In genomic region chr3R:9767620-9768592, dm6 we compare ENCODE assay signal across 1 fruit fly cellular context.
TF ChIP-seq lines count a peak whose summit lies in the region.

Gene Naa80, plus strand, starts transcription at chr3R:9767834.

TF ChIP-seq in whole organism, embryonic, 481 proteins besides CTCF, POLR2A, EP300 and RAD21 (continued from another document and continues in another):
- TF ChIP-seq H15 (GFP tag; IDR thresholded peaks at IDR 0.05; lab: Robert Waterston, UW) (peak; percentile 53; the same call in 1 of the 3 replicates), CG31365 (tag; optimal IDR thresholded peaks at IDR 0.05; lab: Kevin White, UChicago) (no peak), CG10431 (GFP tag; optimal IDR thresholded peaks at IDR 0.05; lab: Kevin White, UChicago) (peak; percentile 20), Hand (GFP tag; optimal IDR thresholded peaks at IDR 0.05; lab: Kevin White, UChicago) (no peak), CG11398 (GFP tag; optimal IDR thresholded peaks at IDR 0.05; lab: Kevin White, UChicago) (peak; percentile 58), Fer3 (tag; optimal IDR thresholded peaks at IDR 0.05; lab: Kevin White, UChicago) (peak; percentile 45), ewg (GFP tag; optimal IDR thresholded peaks at IDR 0.05; lab: Kevin White, UChicago) (peak; percentile 58), CG8765 (GFP tag; IDR thresholded peaks at IDR 0.05; lab: Robert Waterston, UW) (peak; percentile 38; the same call in 1 of the 2 replicates), CG34224 (GFP tag; IDR thresholded peaks at IDR 0.05; lab: Robert Waterston, UW; ENCODE audit: partially characterized antibody) (peak; percentile 53; the same call in 2 of the 3 replicates), schlank (tag; optimal IDR thresholded peaks at IDR 0.05; lab: Kevin White, UChicago) (no peak), CG11247 (GFP tag; IDR thresholded peaks at IDR 0.05; lab: Robert Waterston, UW) (peak; percentile 79), Hr51 (GFP tag; optimal IDR thresholded peaks at IDR 0.05; lab: Kevin White, UChicago) (peak in 1 of 2 experiments; percentile 85), CG3838 (GFP tag; optimal IDR thresholded peaks at IDR 0.05; lab: Kevin White, UChicago) (no peak), Chrac-16 (GFP tag; optimal IDR thresholded peaks at IDR 0.05; lab: Kevin White, UChicago) (peak; percentile 72), CG12769 (tag; optimal IDR thresholded peaks at IDR 0.05; lab: Kevin White, UChicago) (peak; percentile 88), Doc2 (GFP tag; IDR thresholded peaks at IDR 0.05; lab: Robert Waterston, UW) (no peak), ftz-f1 (GFP tag; optimal IDR thresholded peaks at IDR 0.05; lab: Kevin White, UChicago) (peak; percentile 88), CG11085 (GFP tag; IDR thresholded peaks at IDR 0.05; lab: Robert Waterston, UW) (peak; percentile 8; the same call in 1 of the 2 replicates), Sry-β (GFP tag; optimal IDR thresholded peaks at IDR 0.05; lab: Kevin White, UChicago) (no peak), CG12155 (GFP tag; optimal IDR thresholded peaks at IDR 0.05; lab: Kevin White, UChicago) (peak; percentile 74), NC2α (GFP tag; optimal IDR thresholded peaks at IDR 0.05; lab: Kevin White, UChicago) (peak; percentile 57), CG30403 (GFP tag; optimal IDR thresholded peaks at IDR 0.05; lab: Kevin White, UChicago) (peak; percentile 58), Ets65A (GFP tag; lab: Kevin White, UChicago) (peak; percentile 95), CG9215 (GFP tag; IDR thresholded peaks at IDR 0.05; lab: Robert Waterston, UW) (peak; percentile 30; the same call in 1 of the 2 replicates), CG14860 (GFP tag; IDR thresholded peaks at IDR 0.05; lab: Robert Waterston, UW; ENCODE audit: partially characterized antibody) (no peak), Adf1 (GFP tag; IDR thresholded peaks at IDR 0.05; lab: Robert Waterston, UW) (peak; percentile 67), CG8388 (GFP tag; optimal IDR thresholded peaks at IDR 0.05; lab: Kevin White, UChicago) (peak; percentile 23), Deaf1 (tag; optimal IDR thresholded peaks at IDR 0.05; lab: Kevin White, UChicago) (peak; percentile 53), hb (GFP tag; IDR thresholded peaks at IDR 0.05; lab: Robert Waterston, UW; ENCODE audit: partially characterized antibody) (no peak; the same call in 2 of the 3 replicates), phol (tag; optimal IDR thresholded peaks at IDR 0.05; lab: Kevin White, UChicago) (peak; percentile 28), CG7372 (GFP tag; IDR thresholded peaks at IDR 0.05; lab: Robert Waterston, UW) (no peak), croc (GFP tag; conservative IDR thresholded peaks at IDR 0.05; lab: Robert Waterston, UW) (no peak), sqz (GFP tag; optimal IDR thresholded peaks at IDR 0.05; lab: Kevin White, UChicago) (no peak), CG15479 (GFP tag; optimal IDR thresholded peaks at IDR 0.05; lab: Kevin White, UChicago) (no peak), ara (GFP tag; IDR thresholded peaks at IDR 0.05; lab: Robert Waterston, UW) (peak; percentile 43; the same call in 1 of the 2 replicates), pfk (GFP tag; optimal IDR thresholded peaks at IDR 0.05; lab: Kevin White, UChicago) (no peak), maf-S (GFP tag; optimal IDR thresholded peaks at IDR 0.05; lab: Kevin White, UChicago) (peak; percentile 84), CG11093 (GFP tag; IDR thresholded peaks at IDR 0.05; lab: Robert Waterston, UW) (no peak), HmgZ (tag; optimal IDR thresholded peaks at IDR 0.05; lab: Kevin White, UChicago) (peak; percentile 87), CG17568 (GFP tag; optimal IDR thresholded peaks at IDR 0.05; lab: Kevin White, UChicago) (no peak), CG13287 (GFP tag; IDR thresholded peaks at IDR 0.05; lab: Robert Waterston, UW; ENCODE audit: partially characterized antibody) (peak; percentile 54), wdn (GFP tag; IDR thresholded peaks at IDR 0.05; lab: Robert Waterston, UW) (no peak), CG15601 (tag; optimal IDR thresholded peaks at IDR 0.05; lab: Kevin White, UChicago) (peak; percentile 22), otp (GFP tag; IDR thresholded peaks at IDR 0.05; lab: Robert Waterston, UW) (0 out of 3 replicates have a peak, but pooled peaks have one; percentile 6), Atf-2 (GFP tag; optimal IDR thresholded peaks at IDR 0.05; lab: Kevin White, UChicago) (no peak), CG6689 (GFP tag; IDR thresholded peaks at IDR 0.05; lab: Robert Waterston, UW) (no peak), MESR4 (GFP tag; optimal IDR thresholded peaks at IDR 0.05; lab: Kevin White, UChicago) (peak; percentile 81), HmgD (GFP tag; optimal IDR thresholded peaks at IDR 0.05; lab: Kevin White, UChicago) (peak; percentile 85), trem (tag; optimal IDR thresholded peaks at IDR 0.05; lab: Kevin White, UChicago) (peak; percentile 88), stc (GFP tag; IDR thresholded peaks at IDR 0.05; lab: Robert Waterston, UW) (no peak), tio (GFP tag; optimal IDR thresholded peaks at IDR 0.05; lab: Kevin White, UChicago) (no peak), tgo (GFP tag; IDR thresholded peaks at IDR 0.05; lab: Robert Waterston, UW) (peak; percentile 18; the same call in 1 of the 3 replicates), slp2 (GFP tag; optimal IDR thresholded peaks at IDR 0.05; lab: Kevin White, UChicago) (peak; percentile 6), fd96Cb (tag; optimal IDR thresholded peaks at IDR 0.05; lab: Kevin White, UChicago) (no peak), CG9876 (GFP tag; optimal IDR thresholded peaks at IDR 0.05; lab: Kevin White, UChicago) (peak; percentile 76), CG34376 (GFP tag; optimal IDR thresholded peaks at IDR 0.05; lab: Kevin White, UChicago) (peak; percentile 50), lab (GFP tag; optimal IDR thresholded peaks at IDR 0.05; lab: Kevin White, UChicago) (peak; percentile 83), E2f1 (GFP tag; IDR thresholded peaks at IDR 0.05; lab: Robert Waterston, UW) (peak; percentile 58; the same call in 1 of the 2 replicates), Lim3 (GFP tag; IDR thresholded peaks at IDR 0.05; lab: Robert Waterston, UW) (no peak), scrt (GFP tag; optimal IDR thresholded peaks at IDR 0.05; lab: Kevin White, UChicago) (no peak), CG30020 (tag; optimal IDR thresholded peaks at IDR 0.05; lab: Kevin White, UChicago) (peak; percentile 9), CG15514 (GFP tag; optimal IDR thresholded peaks at IDR 0.05; lab: Kevin White, UChicago) (peak; percentile 83), gem (tag; optimal IDR thresholded peaks at IDR 0.05; lab: Kevin White, UChicago) (no peak), CrebB (tag; optimal IDR thresholded peaks at IDR 0.05; lab: Kevin White, UChicago) (no peak), CG4730 (GFP tag; IDR thresholded peaks at IDR 0.05; lab: Robert Waterston, UW) (no peak), az2 (GFP tag; optimal IDR thresholded peaks at IDR 0.05; lab: Kevin White, UChicago) (peak; percentile 44), NfI (GFP tag; optimal IDR thresholded peaks at IDR 0.05; lab: Kevin White, UChicago) (peak; percentile 82), disco-r (GFP tag; optimal IDR thresholded peaks at IDR 0.05; lab: Kevin White, UChicago) (peak; percentile 7), Poxn (GFP tag; IDR thresholded peaks at IDR 0.05; lab: Robert Waterston, UW) (no peak), zfh1 (GFP tag; IDR thresholded peaks at IDR 0.05; lab: Robert Waterston, UW) (peak; percentile 64), peb (GFP tag; IDR thresholded peaks at IDR 0.05; lab: Robert Waterston, UW) (no peak), CkIIα-i1 (GFP tag; IDR thresholded peaks at IDR 0.05; lab: Robert Waterston, UW) (no peak), CG1832 (GFP tag; optimal IDR thresholded peaks at IDR 0.05; lab: Kevin White, UChicago) (no peak), CoRest (tag; optimal IDR thresholded peaks at IDR 0.05; lab: Kevin White, UChicago) (peak; percentile 6), dan (GFP tag; IDR thresholded peaks at IDR 0.05; lab: Robert Waterston, UW) (no peak), CG17912 (GFP tag; optimal IDR thresholded peaks at IDR 0.05; lab: Kevin White, UChicago) (peak; percentile 82), Sox100B (GFP tag; optimal IDR thresholded peaks at IDR 0.05; lab: Kevin White, UChicago) (no peak), CG10321 (GFP tag; IDR thresholded peaks at IDR 0.05; lab: Robert Waterston, UW) (peak; percentile 11; the same call in 1 of the 2 replicates), kni (GFP tag; optimal IDR thresholded peaks at IDR 0.05; lab: Kevin White, UChicago) (peak; percentile 54), luna (GFP tag; optimal IDR thresholded peaks at IDR 0.05; lab: Kevin White, UChicago) (peak; percentile 49), CG13424 (tag; optimal IDR thresholded peaks at IDR 0.05; lab: Kevin White, UChicago) (peak; percentile 52), CG10267 (tag; optimal IDR thresholded peaks at IDR 0.05; lab: Kevin White, UChicago) (peak; percentile 95), kah (GFP tag; optimal IDR thresholded peaks at IDR 0.05; lab: Kevin White, UChicago) (peak; percentile 31), CG17359 (tag; optimal IDR thresholded peaks at IDR 0.05; lab: Kevin White, UChicago) (peak; percentile 26), oc (tag; optimal IDR thresholded peaks at IDR 0.05; lab: Kevin White, UChicago) (no peak), Xbp1 (GFP tag; optimal IDR thresholded peaks at IDR 0.05; lab: Kevin White, UChicago) (peak; percentile 73), run (tag; optimal IDR thresholded peaks at IDR 0.05; lab: Kevin White, UChicago) (no peak), CG32772 (GFP tag; IDR thresholded peaks at IDR 0.05; lab: Robert Waterston, UW) (peak; percentile 24; the same call in 1 of the 2 replicates), CG7987 (GFP tag; optimal IDR thresholded peaks at IDR 0.05; lab: Kevin White, UChicago) (peak; percentile 66), pan (optimal IDR thresholded peaks at IDR 0.05; lab: Kevin White, UChicago) (no peak), pan (GFP tag; optimal IDR thresholded peaks at IDR 0.05 in 1 of 2, IDR thresholded peaks at IDR 0.05 in 1 of 2) (peak in 1 of 2 experiments; percentile 54), Hr39 (optimal IDR thresholded peaks at IDR 0.05; lab: Kevin White, UChicago) (no peak), pzg (GFP tag; optimal IDR thresholded peaks at IDR 0.05; lab: Kevin White, UChicago) (peak; percentile 94), Hsf (GFP tag; optimal IDR thresholded peaks at IDR 0.05; lab: Kevin White, UChicago) (peak; percentile 75), tin (GFP tag; optimal IDR thresholded peaks at IDR 0.05; lab: Kevin White, UChicago) (peak; percentile 71), CG2202 (tag; optimal IDR thresholded peaks at IDR 0.05; lab: Kevin White, UChicago) (no peak), eyg (GFP tag; optimal IDR thresholded peaks at IDR 0.05; lab: Kevin White, UChicago) (peak; percentile 59), CG10462 (GFP tag; optimal IDR thresholded peaks at IDR 0.05; lab: Kevin White, UChicago) (no peak), org-1 (GFP tag; optimal IDR thresholded peaks at IDR 0.05; lab: Kevin White, UChicago) (no peak), sd (tag; optimal IDR thresholded peaks at IDR 0.05; lab: Kevin White, UChicago) (peak; percentile 52), lilli (GFP tag; optimal IDR thresholded peaks at IDR 0.05; lab: Kevin White, UChicago) (peak; percentile 75), en (GFP tag; optimal IDR thresholded peaks at IDR 0.05; lab: Kevin White, UChicago) (no peak), CG12236 (GFP tag; optimal IDR thresholded peaks at IDR 0.05; lab: Kevin White, UChicago) (no peak), jing (GFP tag; optimal IDR thresholded peaks at IDR 0.05; lab: Kevin White, UChicago) (no peak), CG9932 (GFP tag; IDR thresholded peaks at IDR 0.05; lab: Robert Waterston, UW) (peak; percentile 87), CG12071 (GFP tag; optimal IDR thresholded peaks at IDR 0.05; lab: Kevin White, UChicago) (peak; percentile 32), bigmax (GFP tag; optimal IDR thresholded peaks at IDR 0.05; lab: Kevin White, UChicago) (peak; percentile 40), CG17385 (GFP tag; optimal IDR thresholded peaks at IDR 0.05; lab: Kevin White, UChicago) (peak; percentile 99), Aef1 (GFP tag; IDR thresholded peaks at IDR 0.05; lab: Robert Waterston, UW) (peak; percentile 37; the same call in 1 of the 3 replicates), Ets97D (GFP tag; optimal IDR thresholded peaks at IDR 0.05; lab: Kevin White, UChicago) (peak; percentile 87), Side (GFP tag; optimal IDR thresholded peaks at IDR 0.05; lab: Kevin White, UChicago) (peak; percentile 83), CG7786 (GFP tag; optimal IDR thresholded peaks at IDR 0.05; lab: Kevin White, UChicago) (peak; percentile 76), CG13775 (GFP tag; optimal IDR thresholded peaks at IDR 0.05; lab: Kevin White, UChicago) (peak; percentile 9), fu2 (GFP tag; optimal IDR thresholded peaks at IDR 0.05; lab: Kevin White, UChicago) (peak; percentile 86), btn (GFP tag; optimal IDR thresholded peaks at IDR 0.05; lab: Kevin White, UChicago) (no peak), CG10209 (GFP tag; optimal IDR thresholded peaks at IDR 0.05; lab: Kevin White, UChicago) (peak; percentile 54), Lpt (GFP tag; optimal IDR thresholded peaks at IDR 0.05; lab: Kevin White, UChicago) (no peak), D (optimal IDR thresholded peaks at IDR 0.05; lab: Kevin White, UChicago) (no peak), D (GFP tag; optimal IDR thresholded peaks at IDR 0.05; lab: Kevin White, UChicago) (no peak), dmrt99B (tag; optimal IDR thresholded peaks at IDR 0.05; lab: Kevin White, UChicago) (no peak), gfzf (GFP tag; optimal IDR thresholded peaks at IDR 0.05; lab: Kevin White, UChicago) (peak; percentile 38), sna (GFP tag; IDR thresholded peaks at IDR 0.05; lab: Robert Waterston, UW; ENCODE audit: partially characterized antibody) (no peak), CG12744 (GFP tag; optimal IDR thresholded peaks at IDR 0.05; lab: Kevin White, UChicago) (peak; percentile 19), CG43689 (GFP tag; IDR thresholded peaks at IDR 0.05; lab: Robert Waterston, UW) (no peak), CG2116 (GFP tag; optimal IDR thresholded peaks at IDR 0.05; lab: Kevin White, UChicago) (peak; percentile 81), Taf1 (GFP tag; IDR thresholded peaks at IDR 0.05; lab: Robert Waterston, UW) (no peak), pho (GFP tag; optimal IDR thresholded peaks at IDR 0.05; lab: Kevin White, UChicago) (peak; percentile 76), hbn (GFP tag; IDR thresholded peaks at IDR 0.05; lab: Robert Waterston, UW; ENCODE audit: partially characterized antibody) (no peak), rib (GFP tag; IDR thresholded peaks at IDR 0.05; lab: Robert Waterston, UW) (peak; percentile 90), CG10366 (GFP tag; IDR thresholded peaks at IDR 0.05; lab: Robert Waterston, UW) (peak; percentile 41; the same call in 1 of the 2 replicates), Fer1 (GFP tag; optimal IDR thresholded peaks at IDR 0.05; lab: Kevin White, UChicago) (peak; percentile 62), Med (GFP tag; lab: Kevin White, UChicago) (peak; percentile 99)
